Worm (Caenorhabditis elegans): ENCODE measurements around the gene Y36E3A.2.

Y36E3A.2 gene

DNA sequence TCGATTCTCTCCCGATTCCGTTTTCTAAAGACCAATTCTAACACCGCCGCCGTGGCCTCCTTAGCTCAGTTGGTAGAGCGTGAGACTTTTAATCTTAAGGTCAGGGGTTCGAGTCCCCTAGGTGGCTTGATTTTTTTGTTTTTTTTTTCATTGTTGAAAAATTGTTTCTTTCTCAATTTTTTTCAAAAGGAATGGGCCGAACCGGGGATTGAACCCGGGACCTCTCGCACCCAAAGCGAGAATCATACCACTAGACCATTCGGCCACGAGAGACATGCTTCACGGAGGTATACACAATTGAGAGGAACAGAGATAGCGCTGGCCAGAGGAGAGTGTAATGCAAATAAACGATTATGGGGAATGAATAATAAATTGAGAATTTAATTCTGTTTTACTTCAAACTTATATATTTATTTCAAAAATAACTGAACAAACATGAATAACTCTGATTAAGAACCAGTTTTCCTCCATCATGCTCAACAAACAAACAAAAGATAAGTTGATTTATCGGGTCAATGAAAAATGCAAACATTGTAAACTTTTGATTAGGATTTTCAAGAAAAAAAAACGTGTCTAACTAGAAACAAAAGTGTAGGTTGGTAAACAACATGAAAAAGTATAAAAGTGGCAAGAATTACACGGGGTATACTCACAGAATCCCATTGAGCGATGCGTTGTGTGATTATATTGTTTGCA lies 39.3 kb downstream of the Y36E3A.2 start, which contains the start of gene pqn-71 (continued):
- peak; percentile 74 for TF ChIP-seq lin-13 (GFP tag; optimal IDR thresholded peaks at IDR 0.05)
- peak; percentile 69 for TF ChIP-seq unc-55 (GFP tag; optimal IDR thresholded peaks at IDR 0.05)
- peak; percentile 74 for TF ChIP-seq sma-9 (GFP tag; optimal IDR thresholded peaks at IDR 0.05)
- TF ChIP-seq sma-9 (tag; optimal IDR thresholded peaks at IDR 0.05): no peak
- peak; percentile 58 for TF ChIP-seq snpc-4 (tag; optimal IDR thresholded peaks at IDR 0.05)
- no peak for TF ChIP-seq nhr-237 (tag; optimal IDR thresholded peaks at IDR 0.05)
- TF ChIP-seq F13H6.1 (tag; optimal IDR thresholded peaks at IDR 0.05): peak; percentile 74
- TF ChIP-seq lin-39 (tag; optimal IDR thresholded peaks at IDR 0.05): no peak

ce11 chrV:15466017-15466416 lies 40.2 kb downstream of the Y36E3A.2 start:
- TF ChIP-seq ama-1 (optimal IDR thresholded peaks at IDR 0.05): no peak
- TF ChIP-seq C34F6.9 (tag; optimal IDR thresholded peaks at IDR 0.05): no peak
- TF ChIP-seq lin-13 (GFP tag; optimal IDR thresholded peaks at IDR 0.05): no peak
- TF ChIP-seq egl-27 (tag; optimal IDR thresholded peaks at IDR 0.05): no peak
- TF ChIP-seq peb-1 (tag; optimal IDR thresholded peaks at IDR 0.05): no peak
- no peak for TF ChIP-seq fos-1 (tag; optimal IDR thresholded peaks at IDR 0.05)
- no peak for TF ChIP-seq lin-39 (tag; optimal IDR thresholded peaks at IDR 0.05)
- no peak for TF ChIP-seq crh-2 (tag; optimal IDR thresholded peaks at IDR 0.05)
- TF ChIP-seq nhr-25 (tag; optimal IDR thresholded peaks at IDR 0.05): no peak
- no peak for TF ChIP-seq mab-5 (tag; optimal IDR thresholded peaks at IDR 0.05)
- no peak for TF ChIP-seq F13H6.1 (tag; optimal IDR thresholded peaks at IDR 0.05)
- no peak for TF ChIP-seq dmd-4 (tag; optimal IDR thresholded peaks at IDR 0.05)
- no peak for TF ChIP-seq elt-3 (tag; optimal IDR thresholded peaks at IDR 0.05)
- no peak for TF ChIP-seq sma-3 (GFP tag; optimal IDR thresholded peaks at IDR 0.05)
- no peak for TF ChIP-seq nhr-129 (tag; optimal IDR thresholded peaks at IDR 0.05)

- TF ChIP-seq ZK546.5 (tag; optimal IDR thresholded peaks at IDR 0.05): no peak
- TF ChIP-seq sma-9 (GFP tag; optimal IDR thresholded peaks at IDR 0.05): no peak
- TF ChIP-seq sma-9 (tag; optimal IDR thresholded peaks at IDR 0.05): no peak
- no peak for TF ChIP-seq lin-39 (tag; optimal IDR thresholded peaks at IDR 0.05)
- TF ChIP-seq ama-1 (optimal IDR thresholded peaks at IDR 0.05): no peak
These were observed 40.9 kb downstream of the Y36E3A.2 start for ce11 chrV:15466719-15467118.

DNA sequence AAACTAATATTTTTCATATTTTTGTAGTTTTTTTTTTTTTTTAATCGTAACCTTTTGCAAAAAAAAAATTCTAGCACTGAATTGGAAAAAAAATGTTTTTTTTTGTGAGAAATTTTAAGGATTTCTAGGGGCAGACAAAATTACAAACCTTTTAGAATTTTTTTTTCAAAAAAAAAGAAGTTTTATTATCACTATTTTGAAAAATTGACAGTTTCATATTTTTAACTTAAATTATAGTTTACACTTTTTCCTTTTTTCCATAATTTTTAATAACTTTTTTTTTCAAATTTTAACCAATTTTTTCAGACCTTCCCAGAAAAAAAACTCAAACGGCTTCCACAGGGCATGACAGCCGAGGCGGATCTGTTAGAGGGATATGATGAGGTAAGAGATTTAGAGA lies 45.2 kb downstream of the Y36E3A.2 start, which contains the start of gene dpf-1:
dpf-1 (plus strand) TSS at position 301 of the 400 bp plus-strand sequence.
- no peak for TF ChIP-seq unc-55 (GFP tag; optimal IDR thresholded peaks at IDR 0.05)
- no peak for TF ChIP-seq C34F6.9 (tag; optimal IDR thresholded peaks at IDR 0.05)
- TF ChIP-seq mdl-1 (tag; optimal IDR thresholded peaks at IDR 0.05): no peak
- TF ChIP-seq ztf-4 (tag; optimal IDR thresholded peaks at IDR 0.05): no peak
- TF ChIP-seq sma-9 (GFP tag; optimal IDR thresholded peaks at IDR 0.05): no peak
- no peak for TF ChIP-seq sma-9 (tag; optimal IDR thresholded peaks at IDR 0.05)
- no peak for TF ChIP-seq nhr-237 (tag; optimal IDR thresholded peaks at IDR 0.05)
- no peak for TF ChIP-seq nhr-6 (tag; optimal IDR thresholded peaks at IDR 0.05)
- TF ChIP-seq snpc-4 (tag; optimal IDR thresholded peaks at IDR 0.05): no peak
- TF ChIP-seq zag-1 (tag; optimal IDR thresholded peaks at IDR 0.05): no peak

All from whole organism, L2 larva.